Fruit fly (Drosophila melanogaster): ENCODE measurements around the gene bdl.
A peak's percentile ranks its signal among the peaks of the same experiment; 100 is the strongest.

The bdl gene

dm6 chr2L:4346619-4347310 is 22.4 kb downstream of the bdl start (continued):
- TF ChIP-seq Opbp (GFP tag; IDR thresholded peaks at IDR 0.05; ENCODE audit: partially characterized antibody) (no peak), ind (GFP tag; optimal IDR thresholded peaks at IDR 0.05) (no peak), CG12769 (tag; optimal IDR thresholded peaks at IDR 0.05) (peak; percentile 88), hb (GFP tag; IDR thresholded peaks at IDR 0.05; ENCODE audit: partially characterized antibody) (no peak), Eip74EF (GFP tag; optimal IDR thresholded peaks at IDR 0.05) (no peak), bcd (GFP tag; optimal IDR thresholded peaks at IDR 0.05) (no peak), ranshi (GFP tag; IDR thresholded peaks at IDR 0.05) (no peak), vvl (GFP tag; IDR thresholded peaks at IDR 0.05) (no peak; the same call in 1 of the 2 replicates), CG8388 (GFP tag; optimal IDR thresholded peaks at IDR 0.05) (no peak), inv (GFP tag; IDR thresholded peaks at IDR 0.05; ENCODE audit: partially characterized antibody) (no peak), CG10274 (GFP tag; optimal IDR thresholded peaks at IDR 0.05) (no peak), gsb (GFP tag; IDR thresholded peaks at IDR 0.05) (no peak), CrebB (tag; optimal IDR thresholded peaks at IDR 0.05) (no peak), CG15269 (tag; optimal IDR thresholded peaks at IDR 0.05) (no peak), CG14441 (GFP tag; IDR thresholded peaks at IDR 0.05) (no peak), CHES-1-like (GFP tag; optimal IDR thresholded peaks at IDR 0.05) (no peak), Hr3 (GFP tag; optimal IDR thresholded peaks at IDR 0.05) (no peak), CG17361 (GFP tag; IDR thresholded peaks at IDR 0.05) (no peak), Six4 (GFP tag; optimal IDR thresholded peaks at IDR 0.05) (no peak), CG3726 (GFP tag; IDR thresholded peaks at IDR 0.05) (no peak), Fer1 (GFP tag; optimal IDR thresholded peaks at IDR 0.05) (peak; percentile 17), btn (GFP tag; optimal IDR thresholded peaks at IDR 0.05) (no peak), HHEX (GFP tag; optimal IDR thresholded peaks at IDR 0.05) (no peak), ab (GFP tag; optimal IDR thresholded peaks at IDR 0.05) (no peak), CG13424 (tag; optimal IDR thresholded peaks at IDR 0.05) (no peak), kah (GFP tag; optimal IDR thresholded peaks at IDR 0.05) (no peak), CG2712 (tag; optimal IDR thresholded peaks at IDR 0.05) (no peak), unpg (GFP tag; optimal IDR thresholded peaks at IDR 0.05) (no peak), gcm (GFP tag; optimal IDR thresholded peaks at IDR 0.05) (peak; percentile 28), CG13624 (GFP tag; optimal IDR thresholded peaks at IDR 0.05) (no peak), CG18011 (GFP tag; optimal IDR thresholded peaks at IDR 0.05) (no peak), dmrt11E (tag; optimal IDR thresholded peaks at IDR 0.05) (no peak), CG12219 (GFP tag; optimal IDR thresholded peaks at IDR 0.05) (no peak), GATAe (GFP tag; conservative IDR thresholded peaks at IDR 0.05) (no peak), CG10209 (GFP tag; optimal IDR thresholded peaks at IDR 0.05) (no peak), Doc3 (GFP tag; IDR thresholded peaks at IDR 0.05; ENCODE audit: partially characterized antibody) (no peak), CG4707 (GFP tag; optimal IDR thresholded peaks at IDR 0.05) (no peak), mld (GFP tag; IDR thresholded peaks at IDR 0.05; ENCODE audit: partially characterized antibody) (0 out of 3 replicates have a peak, but pooled peaks have one; percentile 39), zfh2 (GFP tag; optimal IDR thresholded peaks at IDR 0.05) (no peak), Lim3 (GFP tag; IDR thresholded peaks at IDR 0.05) (no peak), Ets65A (GFP tag) (no peak), CG13296 (GFP tag; optimal IDR thresholded peaks at IDR 0.05) (no peak), CG11398 (GFP tag; optimal IDR thresholded peaks at IDR 0.05) (no peak), crol (GFP tag; IDR thresholded peaks at IDR 0.05) (peak; percentile 85), CG31224 (GFP tag; IDR thresholded peaks at IDR 0.05) (peak; percentile 97), Meics (GFP tag; optimal IDR thresholded peaks at IDR 0.05) (no peak), aop (GFP tag; IDR thresholded peaks at IDR 0.05) (no peak), CG14860 (GFP tag; IDR thresholded peaks at IDR 0.05; ENCODE audit: partially characterized antibody) (no peak), nom (GFP tag; optimal IDR thresholded peaks at IDR 0.05) (no peak)

All from whole organism, embryonic.